Worm (Caenorhabditis elegans) whole organism, early embryonic: Measurements from ENCODE around the gene mcm-3.

Source experiments
- ama-1 ChIP-seq: fragments of 150-350 bp; optimal IDR thresholded peaks from 2 replicates; lab custom pipeline; 2014
- flt-1 ChIP-seq: fragments of 200-800 bp; sonication (Bioruptor generic); IDR thresholded peaks from 2 replicates; pipeline ENCODE4 v1.3.6; 2022; ENCODE audit warnings: missing genetic modification characterization, missing compliant biosample characterization
- hmbx-1 ChIP-seq: sonication (generic microtip); optimal IDR thresholded peaks from 2 replicates; lab custom pipeline; 2016; ENCODE audit warnings: mild to moderate bottlenecking, missing genetic modification characterization, missing compliant biosample characterization
- tbx-11 ChIP-seq: fragments of 200-800 bp; sonication (Bioruptor generic); IDR thresholded peaks from 2 replicates; pipeline ENCODE4 v1.3.6; 2022; ENCODE audit warnings: missing genetic modification characterization, missing compliant biosample characterization
- tbx-37 ChIP-seq: fragments of 200-800 bp; sonication (Bioruptor generic); conservative IDR thresholded peaks from 2 replicates; pipeline ENCODE4 v1.3.6; 2022; ENCODE audit warnings: missing genetic modification reagents, missing genetic modification characterization, missing compliant biosample characterization

- TF ChIP-seq flt-1 (GFP tag; lab: Robert Waterston, UW) (no peak), hmbx-1 (no peak), tbx-11 (GFP tag; lab: Robert Waterston, UW) (no peak), ama-1 (lab: Kevin White, UChicago) (no peak), tbx-37 (no peak)
Observed at ce11 chrV:15028896-15029519, 30.4 kb downstream of the mcm-3 start, which contains the start of gene F14H8.8.
